Fruit fly (Drosophila melanogaster) ovary, adult (tissue): ENCODE results near the gene kin17.

Source experiments
- CG17801 ChIP-seq: fragments of 200-800 bp; optimal IDR thresholded peaks from 2 replicates; lab custom pipeline; 2019; ENCODE audit warnings: missing biosample characterization, mild to moderate bottlenecking, missing genetic modification characterization, moderate library complexity; ENCODE audit not compliant: partially characterized antibody

Gene kin17

dm6 chr3L:20385408-20385807, 28.8 kb downstream of the kin17 start:
- no peak for TF ChIP-seq CG17801 (GFP tag; lab: Kevin White, UChicago)

- TF ChIP-seq CG17801 (GFP tag; lab: Kevin White, UChicago) = no peak
Measured at dm6 chr3L:20385969-20386370, 29.4 kb downstream of the kin17 start.

- no peak for TF ChIP-seq CG17801 (GFP tag; lab: Kevin White, UChicago)
Measured at dm6 chr3L:20387038-20387842, 30.6 kb downstream of the kin17 start.

dm6 chr3L:20387843-20388163, 31.2 kb downstream of the kin17 start:
- TF ChIP-seq CG17801 (GFP tag; lab: Kevin White, UChicago) = no peak

dm6 chr3L:20388983-20389382, 32.4 kb downstream of the kin17 start:
- no peak for TF ChIP-seq CG17801 (GFP tag; lab: Kevin White, UChicago)

- TF ChIP-seq CG17801 (GFP tag; lab: Kevin White, UChicago) = peak; percentile 2
Measured at dm6 chr3L:20393357-20393756, 36.8 kb downstream of the kin17 start, which contains the start of gene CG33969. TSS of gene CG33969 (minus strand) at chr3L:20393553.

dm6 chr3L:20395257-20395909, 38.8 kb downstream of the kin17 start:
- peak; percentile 75 for TF ChIP-seq CG17801 (GFP tag; lab: Kevin White, UChicago)

dm6 chr3L:20396047-20396446, 39.4 kb downstream of the kin17 start:
- TF ChIP-seq CG17801 (GFP tag; lab: Kevin White, UChicago) = no peak

dm6 chr3L:20397770-20398169, 41.2 kb downstream of the kin17 start:
- TF ChIP-seq CG17801 (GFP tag; lab: Kevin White, UChicago) = no peak

- TF ChIP-seq CG17801 (GFP tag; lab: Kevin White, UChicago) = peak; percentile 60
Measured at dm6 chr3L:20398243-20399222, 41.9 kb downstream of the kin17 start.

- peak; percentile 88 for TF ChIP-seq CG17801 (GFP tag; lab: Kevin White, UChicago)
Measured at dm6 chr3L:20399550-20400109, 43.0 kb downstream of the kin17 start.

- TF ChIP-seq CG17801 (GFP tag; lab: Kevin White, UChicago) = no peak
Measured at dm6 chr3L:20400515-20400914, 43.9 kb downstream of the kin17 start.

dm6 chr3L:20401026-20401912, 44.7 kb downstream of the kin17 start, which contains the start of gene trbl:
TSS of gene trbl (minus strand) at chr3L:20401609.
- peak; percentile 77 for TF ChIP-seq CG17801 (GFP tag; lab: Kevin White, UChicago)
